Fruit fly (Drosophila melanogaster) S2 (cell line): ENCODE measurements around the gene pn.

ENCODE experiments used
- CG8478 ChIP-seq: fragments of >200 bp; optimal IDR thresholded peaks from 2 replicates; lab custom pipeline; 2018
- CTCF ChIP-seq, 2 experiments: fragments of >200 bp; optimal IDR thresholded peaks; 2 replicates each; lab custom pipeline; 2018

- no peak for TF ChIP-seq CTCF (optimal IDR thresholded peaks at IDR 0.05; lab: Kevin White, UChicago)
- TF ChIP-seq CG8478, result no peak
These were observed 12.4 kb upstream of the pn start for dm6 chrX:2168485-2169199.
